ENCODE assay signal across 2 worm cellular contexts in the genomic region with DNA sequence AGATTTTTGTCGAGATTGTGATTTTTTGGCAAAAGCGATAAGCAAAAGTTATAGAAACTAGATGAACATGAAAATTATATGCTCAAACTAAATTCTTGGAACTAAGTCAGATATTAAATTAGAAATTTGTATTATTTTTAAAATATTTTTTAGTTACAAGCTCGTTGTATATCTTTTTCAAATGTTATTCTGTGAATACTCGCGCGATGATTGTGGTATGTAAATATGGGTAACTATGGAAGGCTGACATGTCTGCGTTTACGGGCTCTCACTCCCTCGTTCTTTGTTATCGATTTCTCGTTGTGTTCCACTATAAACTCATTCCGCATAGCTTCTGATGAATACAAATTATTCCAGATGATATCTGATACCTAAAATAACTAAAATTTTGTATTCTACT.
TF ChIP-seq lines count a peak whose summit lies in the region.

A gene (plus strand): TSS at position 301 of the 400 bp plus-strand sequence.

TF ChIP-seq in whole organism, late embryonic, 69 proteins besides CTCF, POLR2A, EP300 and RAD21:
- TF ChIP-seq pqm-1 (tag; optimal IDR thresholded peaks at IDR 0.05; lab: Kevin White, UChicago) = no peak
- no peak for TF ChIP-seq ceh-6 (GFP tag; optimal IDR thresholded peaks at IDR 0.05; lab: Kevin White, UChicago)
- no peak for TF ChIP-seq tbx-2 (tag; optimal IDR thresholded peaks at IDR 0.05; lab: Kevin White, UChicago)
- TF ChIP-seq ceh-48 (tag; optimal IDR thresholded peaks at IDR 0.05; lab: Kevin White, UChicago) = peak; percentile 68

TF ChIP-seq in whole organism, mixed stage, embryonic, 35 proteins besides CTCF, POLR2A, EP300 and RAD21:
- TF ChIP-seq ces-1 (GFP tag; optimal IDR thresholded peaks at IDR 0.05; lab: Kevin White, UChicago) (peak; percentile 44), flh-1 (GFP tag; optimal IDR thresholded peaks at IDR 0.05; lab: Kevin White, UChicago) (no peak), pha-4 (tag; optimal IDR thresholded peaks at IDR 0.05; lab: Kevin White, UChicago) (peak; percentile 55), ceh-43 (GFP tag; optimal IDR thresholded peaks at IDR 0.05; lab: Kevin White, UChicago) (no peak), sem-2 (GFP tag; optimal IDR thresholded peaks at IDR 0.05; lab: Kevin White, UChicago) (no peak), lin-13 (tag; optimal IDR thresholded peaks at IDR 0.05; lab: Kevin White, UChicago) (no peak), ceh-83 (GFP tag; optimal IDR thresholded peaks at IDR 0.05; lab: Kevin White, UChicago) (no peak), drap-1 (GFP tag; optimal IDR thresholded peaks at IDR 0.05; lab: Kevin White, UChicago) (no peak), nhr-237 (tag; optimal IDR thresholded peaks at IDR 0.05; lab: Kevin White, UChicago) (no peak)
